Worm (Caenorhabditis elegans): ENCODE data around the gene srh-122.

srh-122 gene

DNA sequence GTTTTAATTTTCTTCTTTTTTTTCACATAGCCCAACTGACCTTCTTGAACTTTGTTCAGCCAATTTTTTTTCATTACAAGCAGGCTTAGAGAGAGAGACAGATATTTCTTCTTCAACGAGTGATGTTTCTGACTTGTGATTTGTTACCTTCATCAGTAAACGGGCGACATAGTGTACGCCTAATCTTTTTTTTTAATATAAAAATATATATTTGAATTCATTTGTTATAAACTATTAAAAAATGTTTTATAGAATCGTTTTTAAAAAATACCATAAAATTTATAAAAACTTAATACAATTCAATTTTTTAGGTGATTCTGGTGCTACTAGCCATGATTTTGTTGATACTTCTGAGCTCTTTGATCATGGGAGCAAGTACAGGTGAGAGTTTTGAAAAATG, 40.0 kb upstream of the srh-122 start, which contains the start of gene T06E6.10:
T06E6.10 (plus strand) TSS at position 301 of the 400 bp plus-strand sequence.
- TF ChIP-seq C17E4.6 (GFP tag; IDR thresholded peaks at IDR 0.05) (no peak), snpc-3.4 (tag; optimal IDR thresholded peaks at IDR 0.05) (no peak), aptf-3 (GFP tag; IDR thresholded peaks at IDR 0.05) (no peak), die-1 (tag; optimal IDR thresholded peaks at IDR 0.05) (no peak), rpc-1 (optimal IDR thresholded peaks at IDR 0.05) (no peak), rpc-1 (tag; optimal IDR thresholded peaks at IDR 0.05) (no peak), nhr-179 (tag; optimal IDR thresholded peaks at IDR 0.05) (no peak), F22D6.2 (tag; optimal IDR thresholded peaks at IDR 0.05) (no peak), hmg-20 (GFP tag; IDR thresholded peaks at IDR 0.05) (no peak), snpc-1.3 (tag; optimal IDR thresholded peaks at IDR 0.05; ENCODE audit: insufficient read depth) (no peak), ZK185.1 (tag; optimal IDR thresholded peaks at IDR 0.05; ENCODE audit: poor library complexity, severe bottlenecking) (no peak), lag-1 (GFP tag; IDR thresholded peaks at IDR 0.05) (no peak), madf-3 (GFP tag; IDR thresholded peaks at IDR 0.05) (no peak), K11D2.4 (GFP tag; IDR thresholded peaks at IDR 0.05) (no peak)

DNA sequence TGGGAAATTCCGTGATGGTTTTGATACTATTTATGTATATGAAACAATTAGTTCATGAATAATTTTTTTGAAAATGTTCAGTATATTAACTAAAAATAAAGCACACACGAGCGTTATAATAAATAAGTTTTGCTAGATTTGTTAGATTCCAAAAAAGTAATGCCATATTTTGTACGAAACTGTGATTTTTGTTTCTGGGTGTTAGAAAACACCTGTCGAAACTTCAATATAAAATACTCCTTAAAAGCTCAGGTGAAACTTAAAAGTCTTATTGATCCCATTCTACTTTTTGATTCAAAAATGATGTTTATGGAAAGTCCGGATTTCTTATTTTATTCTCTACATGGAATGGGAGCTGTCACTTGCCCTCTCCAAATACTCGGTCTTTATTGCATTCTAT, 38.1 kb upstream of the srh-122 start, which contains the start of gene srh-265:
srh-265 (plus strand) TSS at position 301 of the 400 bp plus-strand sequence.
- TF ChIP-seq C06A6.2 (GFP tag; conservative IDR thresholded peaks at IDR 0.05) (no peak), F37B4.10 (GFP tag; IDR thresholded peaks at IDR 0.05) (no peak), egl-44 (GFP tag; IDR thresholded peaks at IDR 0.05) (no peak), zfh-2 (GFP tag; conservative IDR thresholded peaks at IDR 0.05) (no peak), gei-17 (GFP tag; optimal IDR thresholded peaks at IDR 0.05) (no peak), sdz-38 (tag; optimal IDR thresholded peaks at IDR 0.05) (no peak), T26A5.8 (tag; optimal IDR thresholded peaks at IDR 0.05) (no peak), dox-1 (GFP tag; IDR thresholded peaks at IDR 0.05) (no peak), hlh-12 (tag; optimal IDR thresholded peaks at IDR 0.05) (no peak), bed-2 (GFP tag; IDR thresholded peaks at IDR 0.05) (no peak), ztf-3 (GFP tag; optimal IDR thresholded peaks at IDR 0.05) (no peak), aptf-2 (GFP tag; conservative IDR thresholded peaks at IDR 0.05) (no peak), F55B11.4 (tag; optimal IDR thresholded peaks at IDR 0.05; ENCODE audit: borderline replicate concordance, insufficient read depth) (no peak), ztf-22 (GFP tag; optimal IDR thresholded peaks at IDR 0.05) (no peak), tbx-9 (tag; optimal IDR thresholded peaks at IDR 0.05; ENCODE audit: borderline replicate concordance) (no peak), hsf-1 (GFP tag; IDR thresholded peaks at IDR 0.05) (no peak), F22D6.2 (tag; optimal IDR thresholded peaks at IDR 0.05) (no peak), Y56A3A.18 (GFP tag; IDR thresholded peaks at IDR 0.05) (no peak), atf-7 (tag; optimal IDR thresholded peaks at IDR 0.05) (no peak), rcor-1 (GFP tag; IDR thresholded peaks at IDR 0.05) (no peak)

DNA sequence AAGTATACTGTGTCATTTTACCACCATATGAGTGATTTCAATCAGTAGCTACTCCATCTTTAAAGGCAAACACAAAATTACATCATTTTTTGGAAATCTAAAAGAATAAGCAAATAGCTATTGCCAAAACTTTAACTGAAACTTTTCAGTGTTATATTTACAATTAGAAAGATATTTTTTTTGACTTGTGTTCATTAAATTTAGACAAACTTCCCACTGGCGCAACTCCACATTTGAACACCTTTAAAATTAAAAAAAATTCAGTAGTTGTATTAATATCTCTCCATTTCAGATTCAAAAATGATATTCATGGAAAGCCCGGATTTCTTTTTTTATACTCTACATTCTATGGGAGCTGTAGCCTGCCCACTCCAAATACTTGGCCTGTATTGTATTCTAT, 36.0 kb upstream of the srh-122 start, which contains the start of gene srh-264:
srh-264 (plus strand) TSS at position 301 of the 400 bp plus-strand sequence.
- no peak for TF ChIP-seq ceh-40 (GFP tag; IDR thresholded peaks at IDR 0.05)
- TF ChIP-seq zim-3 (tag; optimal IDR thresholded peaks at IDR 0.05): no peak
- no peak for TF ChIP-seq tbx-9 (tag; optimal IDR thresholded peaks at IDR 0.05; ENCODE audit: borderline replicate concordance)
- TF ChIP-seq F33H1.4 (GFP tag; IDR thresholded peaks at IDR 0.05): no peak
- TF ChIP-seq ztf-26 (tag; optimal IDR thresholded peaks at IDR 0.05): no peak
- no peak for TF ChIP-seq ama-1 (optimal IDR thresholded peaks at IDR 0.05)
- TF ChIP-seq ama-1 (GFP tag; optimal IDR thresholded peaks at IDR 0.05): no peak
- no peak for TF ChIP-seq pha-4 (tag; optimal IDR thresholded peaks at IDR 0.05)
- TF ChIP-seq B0261.1 (tag; optimal IDR thresholded peaks at IDR 0.05): no peak
- TF ChIP-seq F22D6.2 (tag; optimal IDR thresholded peaks at IDR 0.05): no peak
- no peak for TF ChIP-seq ztf-18 (tag; optimal IDR thresholded peaks at IDR 0.05)
- TF ChIP-seq bed-1 (GFP tag; IDR thresholded peaks at IDR 0.05): no peak
- no peak for TF ChIP-seq C17E4.6 (GFP tag; IDR thresholded peaks at IDR 0.05)
- no peak for TF ChIP-seq Y56A3A.18 (GFP tag; IDR thresholded peaks at IDR 0.05)
- no peak for TF ChIP-seq F37B4.10 (GFP tag; IDR thresholded peaks at IDR 0.05)
- TF ChIP-seq ceh-79 (tag; optimal IDR thresholded peaks at IDR 0.05): no peak
- TF ChIP-seq K12H6.12 (tag; optimal IDR thresholded peaks at IDR 0.05): no peak
- no peak for TF ChIP-seq nfyb-1 (GFP tag; IDR thresholded peaks at IDR 0.05)
- TF ChIP-seq unc-130 (GFP tag; optimal IDR thresholded peaks at IDR 0.05): no peak
- no peak for TF ChIP-seq ets-4 (GFP tag; optimal IDR thresholded peaks at IDR 0.05)
- TF ChIP-seq akir-1 (GFP tag; optimal IDR thresholded peaks at IDR 0.05): no peak

Measured in whole organism, young adult.